Worm (Caenorhabditis elegans) whole organism, L1 larva: ENCODE measurements around the gene tba-9.

Source experiments
- C04F5.9 ChIP-seq: sonication (generic microtip); optimal IDR thresholded peaks from 2 replicates; lab custom pipeline; 2016; ENCODE audit warnings: missing genetic modification characterization, missing compliant biosample characterization
- C16A3.4 ChIP-seq: fragments of 150-350 bp; optimal IDR thresholded peaks from 2 replicates; lab custom pipeline; 2014; ENCODE audit warnings: missing biosample characterization, missing genetic modification characterization
- C34B4.2 ChIP-seq: sonication (generic microtip); optimal IDR thresholded peaks from 2 replicates; lab custom pipeline; 2017; ENCODE audit warnings: mild to moderate bottlenecking, missing genetic modification characterization, missing compliant biosample characterization
- Y116A8C.19 ChIP-seq: sonication (generic microtip); optimal IDR thresholded peaks from 2 replicates; lab custom pipeline; 2016; ENCODE audit warnings: missing compliant biosample characterization, missing genetic modification characterization, borderline replicate concordance
- ama-1 ChIP-seq: fragments of 150-350 bp; optimal IDR thresholded peaks from 2 replicates; lab custom pipeline; 2014
- blmp-1 ChIP-seq: fragments of 150-350 bp; optimal IDR thresholded peaks from 2 replicates; lab custom pipeline; 2014; ENCODE audit warnings: missing biosample characterization, missing genetic modification characterization
- ceh-63 ChIP-seq: fragments of 200-800 bp; sonication (Bioruptor generic); optimal IDR thresholded peaks from 2 replicates; lab custom pipeline; 2018; ENCODE audit warnings: mild to moderate bottlenecking, missing genetic modification characterization, missing compliant biosample characterization
- ceh-8 ChIP-seq: fragments of 200-800 bp; sonication (Bioruptor generic); optimal IDR thresholded peaks from 2 replicates; lab custom pipeline; 2018; ENCODE audit warnings: mild to moderate bottlenecking, missing genetic modification characterization, moderate library complexity, missing compliant biosample characterization
- ceh-82 ChIP-seq, 3 experiments: fragments of 150-350 bp in 1 of 3; sonication (generic microtip) in 2 of 3; optimal IDR thresholded peaks; 2 replicates each; lab custom pipeline; 2014 to 2017; ENCODE audit warnings: missing biosample characterization in 3 of 3, missing genetic modification characterization in 3 of 3
- ceh-90 ChIP-seq: sonication (generic microtip); optimal IDR thresholded peaks from 2 replicates; lab custom pipeline; 2016; ENCODE audit warnings: missing genetic modification characterization, missing compliant biosample characterization
- ces-1 ChIP-seq: fragments of 150-350 bp; optimal IDR thresholded peaks from 2 replicates; lab custom pipeline; 2014; ENCODE audit warnings: missing biosample characterization, missing genetic modification reagents, missing genetic modification characterization
- dpl-1 ChIP-seq, 3 experiments: fragments of 150-350 bp in 2 of 3; sonication (generic microtip) in 1 of 3; optimal IDR thresholded peaks; 2 replicates each; lab custom pipeline; 2014 to 2017; ENCODE audit warnings: missing biosample characterization in 3 of 3, missing genetic modification characterization in 3 of 3, missing genetic modification reagents in 3 of 3
- dsc-1 ChIP-seq: sonication (generic microtip); optimal IDR thresholded peaks from 2 replicates; lab custom pipeline; 2016; ENCODE audit warnings: mild to moderate bottlenecking, missing genetic modification characterization, missing compliant biosample characterization
- efl-1 ChIP-seq, 4 experiments: fragments of 150-350 bp; optimal IDR thresholded peaks in 3 of 4; peaks in 1 of 4; 1 replicate in 1 of 4; 2 replicates in 3 of 4; lab custom pipeline; 2014; ENCODE audit warnings: missing biosample characterization in 2 of 4, missing genetic modification characterization in 2 of 4, missing genetic modification reagents in 2 of 4
- efl-3 ChIP-seq: fragments of 200-800 bp; sonication (Bioruptor generic); optimal IDR thresholded peaks from 2 replicates; lab custom pipeline; 2018; ENCODE audit warnings: mild to moderate bottlenecking, missing genetic modification characterization, missing compliant biosample characterization
- egl-13 ChIP-seq: sonication (generic microtip); optimal IDR thresholded peaks from 2 replicates; lab custom pipeline; 2016; ENCODE audit warnings: missing genotype, missing genetic modification reagents, missing genetic modification characterization, missing compliant biosample characterization
- egl-27 ChIP-seq, 2 experiments: fragments of 150-350 bp in 1 of 2; sonication (generic microtip); optimal IDR thresholded peaks; 3 replicates each; lab custom pipeline; 2017 to 2018; ENCODE audit warnings: missing biosample characterization in 2 of 2, missing genetic modification characterization in 2 of 2, missing genetic modification reagents in 2 of 2
- elt-2 ChIP-seq: sonication (generic microtip); optimal IDR thresholded peaks from 2 replicates; lab custom pipeline; 2016; ENCODE audit warnings: missing genetic modification characterization, mild to moderate bottlenecking, inconsistent platforms, missing compliant biosample characterization, missing genetic modification reagents
- fkh-4 ChIP-seq: sonication (generic microtip); optimal IDR thresholded peaks from 2 replicates; lab custom pipeline; 2016; ENCODE audit warnings: missing compliant biosample characterization, missing genetic modification characterization, borderline replicate concordance
- fos-1 ChIP-seq: fragments of 150-350 bp; optimal IDR thresholded peaks from 2 replicates; lab custom pipeline; 2014; ENCODE audit warnings: missing biosample characterization, missing genetic modification characterization
- hpl-2 ChIP-seq: fragments of 150-350 bp; optimal IDR thresholded peaks from 2 replicates; lab custom pipeline; 2014; ENCODE audit warnings: missing biosample characterization, missing genetic modification reagents, missing genetic modification characterization
- isw-1 ChIP-seq: fragments of 200-800 bp; sonication (Bioruptor generic); IDR thresholded peaks from 2 replicates; pipeline ENCODE4 v1.3.6; 2022; ENCODE audit warnings: missing genetic modification characterization, missing compliant biosample characterization
- jun-1 ChIP-seq: fragments of 150-350 bp; optimal IDR thresholded peaks from 2 replicates; lab custom pipeline; 2014; ENCODE audit warnings: missing biosample characterization, missing genetic modification reagents, missing genetic modification characterization
- lin-13 ChIP-seq: fragments of 150-350 bp; optimal IDR thresholded peaks from 2 replicates; lab custom pipeline; 2014; ENCODE audit warnings: missing biosample characterization, missing genetic modification reagents, missing genetic modification characterization
- lin-14 ChIP-seq: fragments of 200-800 bp; sonication (Bioruptor generic); optimal IDR thresholded peaks from 2 replicates; lab custom pipeline; 2018; ENCODE audit warnings: mild to moderate bottlenecking, missing genetic modification characterization, moderate library complexity, missing compliant biosample characterization
- lin-15B ChIP-seq: fragments of 150-350 bp; sonication (generic microtip); optimal IDR thresholded peaks from 3 replicates; lab custom pipeline; 2014; ENCODE audit warnings: missing biosample characterization, missing genetic modification characterization
- lin-35 ChIP-seq, 2 experiments: fragments of 150-350 bp; optimal IDR thresholded peaks; 2 replicates each; lab custom pipeline; 2014; ENCODE audit warnings: missing biosample characterization in 2 of 2, missing genetic modification characterization in 2 of 2, missing genetic modification reagents in 2 of 2
- lsy-2 ChIP-seq, 2 experiments: fragments of 150-350 bp; optimal IDR thresholded peaks; 2 replicates each; lab custom pipeline; 2014; ENCODE audit warnings: missing biosample characterization in 2 of 2, missing genetic modification characterization in 2 of 2
- mab-9 ChIP-seq: fragments of 200-800 bp; sonication (Bioruptor generic); IDR thresholded peaks from 2 replicates; pipeline ENCODE4 v1.3.6; 2022; ENCODE audit warnings: missing genetic modification reagents, missing genetic modification characterization, missing compliant biosample characterization
- mef-2 ChIP-seq: fragments of 150-350 bp; optimal IDR thresholded peaks from 2 replicates; lab custom pipeline; 2014; ENCODE audit warnings: missing biosample characterization, missing genetic modification characterization
- nhr-19 ChIP-seq: fragments of 200-800 bp; sonication (Bioruptor generic); conservative IDR thresholded peaks from 2 replicates; pipeline ENCODE4 v1.3.6; 2022; ENCODE audit warnings: missing genetic modification characterization, missing compliant biosample characterization
- nhr-20 ChIP-seq: sonication (generic microtip); optimal IDR thresholded peaks from 2 replicates; lab custom pipeline; 2016; ENCODE audit warnings: mild to moderate bottlenecking, missing genetic modification characterization, missing compliant biosample characterization
- nhr-28 ChIP-seq: fragments of 150-350 bp; optimal IDR thresholded peaks from 2 replicates; lab custom pipeline; 2014; ENCODE audit warnings: missing biosample characterization, missing genetic modification characterization
- nhr-77 ChIP-seq: fragments of 150-350 bp; optimal IDR thresholded peaks from 2 replicates; lab custom pipeline; 2014; ENCODE audit warnings: missing biosample characterization, missing genetic modification characterization
- nhr-84 ChIP-seq: sonication (generic microtip); optimal IDR thresholded peaks from 2 replicates; lab custom pipeline; 2017; ENCODE audit warnings: missing biosample characterization, missing genetic modification characterization
- nhr-90 ChIP-seq: sonication (generic microtip); optimal IDR thresholded peaks from 2 replicates; lab custom pipeline; 2016; ENCODE audit warnings: mild to moderate bottlenecking, missing genetic modification characterization, missing compliant biosample characterization; ENCODE audit not compliant: poor library complexity
- pqm-1 ChIP-seq: sonication (generic microtip); optimal IDR thresholded peaks from 3 replicates; lab custom pipeline; 2017; ENCODE audit warnings: missing biosample characterization, missing genetic modification characterization
- rnt-1 ChIP-seq: sonication (generic microtip); optimal IDR thresholded peaks from 2 replicates; lab custom pipeline; 2016; ENCODE audit warnings: mild to moderate bottlenecking, missing genetic modification characterization, moderate library complexity, missing compliant biosample characterization
- skn-1 ChIP-seq: fragments of 150-350 bp; optimal IDR thresholded peaks from 2 replicates; lab custom pipeline; 2014; ENCODE audit warnings: missing biosample characterization, missing genetic modification characterization
- snu-23 ChIP-seq: sonication (generic microtip); optimal IDR thresholded peaks from 2 replicates; lab custom pipeline; 2016; ENCODE audit warnings: missing genetic modification characterization, missing compliant biosample characterization
- swsn-7 ChIP-seq: sonication (generic microtip); optimal IDR thresholded peaks from 2 replicates; lab custom pipeline; 2016; ENCODE audit warnings: missing genetic modification characterization, missing compliant biosample characterization
- tlp-1 ChIP-seq: fragments of 150-350 bp; optimal IDR thresholded peaks from 2 replicates; lab custom pipeline; 2014; ENCODE audit warnings: missing biosample characterization, missing genetic modification characterization
- unc-86 ChIP-seq: sonication (generic microtip); optimal IDR thresholded peaks from 2 replicates; lab custom pipeline; 2016; ENCODE audit warnings: missing genetic modification characterization, missing compliant biosample characterization
- unc-98 ChIP-seq: fragments of 200-800 bp; sonication (Bioruptor generic); IDR thresholded peaks from 2 replicates; pipeline ENCODE4 v1.3.6; 2022; ENCODE audit warnings: missing genetic modification characterization, missing compliant biosample characterization
- ztf-4 ChIP-seq: fragments of 150-350 bp; optimal IDR thresholded peaks from 2 replicates; lab custom pipeline; 2014; ENCODE audit warnings: missing biosample characterization, missing genetic modification characterization

tba-9 gene

DNA sequence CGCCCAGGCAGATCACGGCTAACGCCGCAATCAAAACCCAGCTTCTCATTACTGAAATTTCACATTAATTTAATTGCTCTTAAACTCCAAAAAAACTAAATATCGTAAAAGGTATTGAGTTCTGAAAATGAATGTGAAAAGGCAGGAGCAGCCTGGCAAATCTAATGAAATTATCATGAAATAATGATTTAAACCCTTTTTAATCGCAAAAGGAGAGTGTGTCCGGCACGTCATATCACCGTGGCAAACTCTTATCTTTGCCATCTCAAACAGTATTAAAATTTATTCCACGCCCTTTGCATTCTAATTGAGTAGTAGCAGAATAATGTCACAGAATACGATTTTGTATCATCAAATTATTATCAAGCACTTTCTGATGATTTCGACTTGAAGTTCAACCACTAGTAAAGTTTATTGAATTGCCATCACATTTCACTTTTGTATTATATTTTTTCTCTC lies 17.2 kb upstream of the tba-9 start, which contains the start of gene F28B4.3:
Gene F28B4.3, minus strand, starts transcription at position 51 of the 459 bp plus-strand sequence.
- TF ChIP-seq ceh-8 (no peak), lin-15B (tag; lab: Kevin White, UChicago) (no peak), C04F5.9 (no peak), ces-1 (GFP tag; lab: Kevin White, UChicago) (no peak), ztf-4 (tag; lab: Kevin White, UChicago) (no peak), lin-13 (GFP tag; lab: Kevin White, UChicago) (no peak), nhr-77 (tag; lab: Kevin White, UChicago) (no peak), nhr-19 (GFP tag; lab: Robert Waterston, UW) (no peak), ceh-63 (GFP tag; lab: Kevin White, UChicago) (no peak), rnt-1 (tag; lab: Kevin White, UChicago) (no peak), efl-3 (GFP tag; lab: Kevin White, UChicago) (no peak), mab-9 (no peak), elt-2 (tag; lab: Kevin White, UChicago) (peak; percentile 88), jun-1 (tag; lab: Kevin White, UChicago) (peak; percentile 25), C16A3.4 (tag; lab: Kevin White, UChicago) (no peak), nhr-20 (tag; lab: Kevin White, UChicago) (peak; percentile 2), dsc-1 (no peak), efl-1 (optimal IDR thresholded peaks at IDR 0.05; lab: Kevin White, UChicago) (no peak), efl-1 (GFP tag; optimal IDR thresholded peaks at IDR 0.05 in 1 of 2; lab: Kevin White, UChicago) (no peak), blmp-1 (tag; lab: Kevin White, UChicago) (no peak), pqm-1 (tag; lab: Kevin White, UChicago) (peak; percentile 75), ceh-90 (tag; lab: Kevin White, UChicago) (no peak), nhr-28 (tag; lab: Kevin White, UChicago) (no peak), hpl-2 (GFP tag; lab: Kevin White, UChicago) (no peak)
- TF ChIP-seq, all 84 proteins: peak for 4

DNA sequence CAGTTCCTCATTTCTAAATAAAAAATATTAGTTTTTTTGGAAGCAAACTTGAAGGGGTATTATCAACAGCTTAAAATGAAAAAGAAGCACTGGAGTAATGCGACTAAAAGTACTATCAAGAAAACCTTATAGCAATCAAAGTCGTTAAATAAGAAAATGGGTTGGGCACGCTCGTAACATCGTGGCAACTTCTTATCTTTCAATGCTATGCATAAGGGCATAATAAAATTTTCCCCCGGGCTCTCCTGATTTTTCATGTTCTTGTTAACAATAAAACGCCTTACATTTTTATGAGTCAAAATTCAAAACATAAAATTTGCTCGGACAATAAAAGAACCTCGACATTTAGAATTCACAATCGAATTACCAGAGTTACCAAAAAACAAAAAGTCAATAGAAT lies 9.0 kb upstream of the tba-9 start, which contains the start of gene irg-7:
Gene irg-7, minus strand, starts transcription at position 23 of the 400 bp plus-strand sequence.
- TF ChIP-seq dpl-1 (GFP tag; optimal IDR thresholded peaks at IDR 0.05; lab: Kevin White, UChicago) (no peak), lin-35 (GFP tag; optimal IDR thresholded peaks at IDR 0.05; lab: Kevin White, UChicago) (no peak), egl-27 (tag; optimal IDR thresholded peaks at IDR 0.05; lab: Kevin White, UChicago) (no peak), lin-14 (GFP tag; lab: Kevin White, UChicago) (no peak), mab-9 (no peak), elt-2 (tag; lab: Kevin White, UChicago) (peak; percentile 41), lsy-2 (tag; optimal IDR thresholded peaks at IDR 0.05; lab: Kevin White, UChicago) (no peak)

DNA sequence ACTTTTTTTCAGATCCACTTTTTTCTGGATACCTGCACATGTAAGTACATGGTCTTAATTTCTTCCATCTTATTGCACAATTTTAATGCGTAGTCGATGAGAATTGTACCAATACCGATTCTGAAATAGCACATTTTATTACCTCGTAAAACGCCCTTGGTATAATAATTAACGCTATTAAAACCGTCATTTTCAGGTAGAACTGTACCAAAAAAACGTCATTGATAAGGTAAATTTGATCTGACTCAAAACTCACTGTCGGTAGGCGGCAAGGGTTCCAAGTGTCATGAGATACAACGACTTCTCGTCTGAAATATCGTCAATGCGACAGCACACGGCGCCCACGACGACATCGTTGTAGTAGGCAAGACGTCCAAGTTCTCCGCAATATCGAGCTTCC lies 8.2 kb upstream of the tba-9 start:
- TF ChIP-seq elt-2 (tag; lab: Kevin White, UChicago) (peak; percentile 23), nhr-20 (tag; lab: Kevin White, UChicago) (no peak)

DNA sequence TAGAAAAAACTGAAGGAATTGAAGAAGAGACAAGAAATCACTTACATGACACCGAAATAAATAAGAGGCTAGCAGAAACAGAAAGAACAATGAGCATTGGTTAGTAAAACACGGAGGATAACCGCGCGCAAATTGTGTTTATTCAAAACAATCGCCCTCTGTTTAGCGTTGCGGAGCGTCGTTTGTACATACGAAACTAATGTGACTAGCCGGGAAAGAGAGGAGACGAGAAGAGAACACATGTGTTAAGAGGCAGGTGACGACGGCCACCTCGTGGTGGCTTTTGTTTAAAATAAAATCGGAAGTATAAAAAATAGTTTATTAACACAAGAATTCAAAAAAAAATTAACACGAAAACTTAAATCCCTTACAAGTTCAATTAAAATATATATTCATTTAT lies 6.8 kb upstream of the tba-9 start, which contains the start of gene F40F4.7:
Gene F40F4.7, minus strand, starts transcription at position 122 of the 400 bp plus-strand sequence.
- TF ChIP-seq mab-9 (no peak), nhr-84 (tag; lab: Kevin White, UChicago) (no peak), isw-1 (GFP tag; lab: Robert Waterston, UW) (no peak), rnt-1 (tag; lab: Kevin White, UChicago) (peak; percentile 70), jun-1 (tag; lab: Kevin White, UChicago) (peak; percentile 41), fkh-4 (tag; lab: Kevin White, UChicago) (no peak), ceh-90 (tag; lab: Kevin White, UChicago) (no peak), C34B4.2 (no peak), fos-1 (tag; lab: Kevin White, UChicago) (no peak), nhr-90 (tag; lab: Kevin White, UChicago) (peak; percentile 23), lin-15B (tag; lab: Kevin White, UChicago) (no peak), unc-86 (no peak), ama-1 (lab: Kevin White, UChicago) (no peak), egl-13 (tag; lab: Kevin White, UChicago) (no peak), Y116A8C.19 (tag; lab: Kevin White, UChicago) (no peak), nhr-28 (tag; lab: Kevin White, UChicago) (no peak), unc-98 (GFP tag; lab: Robert Waterston, UW) (no peak), lin-35 (GFP tag; optimal IDR thresholded peaks at IDR 0.05; lab: Kevin White, UChicago) (peak; percentile 43 to 82), ceh-82 (tag; optimal IDR thresholded peaks at IDR 0.05; lab: Kevin White, UChicago) (peak in 1 of 3 experiments; percentile 31), blmp-1 (tag; lab: Kevin White, UChicago) (no peak), skn-1 (peak; percentile 43), mef-2 (tag; lab: Kevin White, UChicago) (no peak), efl-3 (GFP tag; lab: Kevin White, UChicago) (no peak), lsy-2 (tag; optimal IDR thresholded peaks at IDR 0.05; lab: Kevin White, UChicago) (peak in 1 of 2 experiments; percentile 73), tlp-1 (tag; lab: Kevin White, UChicago) (no peak), swsn-7 (tag; lab: Kevin White, UChicago) (peak; percentile 64), snu-23 (GFP tag; lab: Kevin White, UChicago) (peak; percentile 84)
